Worm (Caenorhabditis elegans) whole organism, L3 larva: ENCODE results near the gene ugt-20.
"Not testable (repeated sequence)": the region's sequence is repeated elsewhere in the genome, so short reads cannot be mapped to it uniquely, and the experiment has no call there.

Experiments used
- ceh-16 ChIP-seq: sonication (generic microtip); optimal IDR thresholded peaks from 2 replicates; lab custom pipeline; 2017; ENCODE audit warnings: missing biosample characterization, missing genetic modification characterization
- ceh-28 ChIP-seq: fragments of 150-350 bp; optimal IDR thresholded peaks from 2 replicates; lab custom pipeline; 2014; ENCODE audit warnings: missing biosample characterization, missing genetic modification reagents, missing genetic modification characterization
- ceh-9 ChIP-seq: sonication (generic microtip); optimal IDR thresholded peaks from 2 replicates; lab custom pipeline; 2018; ENCODE audit warnings: missing biosample characterization, missing genetic modification characterization
- daf-12 ChIP-seq: fragments of 150-350 bp; optimal IDR thresholded peaks from 2 replicates; lab custom pipeline; 2014; ENCODE audit warnings: missing biosample characterization, missing genetic modification reagents, missing genetic modification characterization
- egl-27 ChIP-seq: sonication (generic microtip); optimal IDR thresholded peaks from 4 replicates; lab custom pipeline; 2017; ENCODE audit warnings: missing biosample characterization, missing genetic modification reagents, missing genetic modification characterization
- elt-1 ChIP-seq: fragments of 150-350 bp; optimal IDR thresholded peaks from 2 replicates; lab custom pipeline; 2014; ENCODE audit warnings: missing biosample characterization, missing genetic modification characterization
- fkh-10 ChIP-seq: sonication (generic microtip); optimal IDR thresholded peaks from 2 replicates; lab custom pipeline; 2017; ENCODE audit warnings: missing biosample characterization, missing genetic modification reagents, missing genetic modification characterization
- fos-1 ChIP-seq: fragments of 150-350 bp; optimal IDR thresholded peaks from 2 replicates; lab custom pipeline; 2014; ENCODE audit warnings: missing biosample characterization, missing genetic modification characterization
- hmg-11 ChIP-seq: sonication (generic microtip); optimal IDR thresholded peaks from 2 replicates; lab custom pipeline; 2016; ENCODE audit warnings: missing genetic modification characterization, missing compliant biosample characterization
- mdl-1 ChIP-seq: fragments of 150-350 bp; optimal IDR thresholded peaks from 2 replicates; lab custom pipeline; 2014; ENCODE audit warnings: missing biosample characterization, missing genetic modification characterization
- nhr-12 ChIP-seq: fragments of 150-350 bp; optimal IDR thresholded peaks from 2 replicates; lab custom pipeline; 2014; ENCODE audit warnings: missing biosample characterization, missing genetic modification characterization
- nhr-25 ChIP-seq: sonication (generic microtip); optimal IDR thresholded peaks from 2 replicates; lab custom pipeline; 2017; ENCODE audit warnings: missing biosample characterization, missing genetic modification characterization
- nhr-67 ChIP-seq: fragments of 150-350 bp; optimal IDR thresholded peaks from 2 replicates; lab custom pipeline; 2014; ENCODE audit warnings: missing biosample characterization, missing genetic modification characterization
- nhr-76 ChIP-seq: fragments of 150-350 bp; sonication (generic microtip); optimal IDR thresholded peaks from 5 replicates; lab custom pipeline; 2014; ENCODE audit warnings: missing biosample characterization, missing genetic modification characterization
- nhr-77 ChIP-seq: fragments of 150-350 bp; optimal IDR thresholded peaks from 2 replicates; lab custom pipeline; 2014; ENCODE audit warnings: missing biosample characterization, missing genetic modification characterization
- sea-2 ChIP-seq: fragments of 150-350 bp; sonication (generic microtip); optimal IDR thresholded peaks from 4 replicates; lab custom pipeline; 2014; ENCODE audit warnings: missing biosample characterization, missing genetic modification reagents, missing genetic modification characterization
- skn-1 ChIP-seq: fragments of 150-350 bp; optimal IDR thresholded peaks from 2 replicates; lab custom pipeline; 2014; ENCODE audit warnings: missing biosample characterization, missing genetic modification characterization
- unc-39 ChIP-seq: sonication (generic microtip); optimal IDR thresholded peaks from 4 replicates; lab custom pipeline; 2017; ENCODE audit warnings: missing biosample characterization, missing genetic modification characterization
- ztf-4 ChIP-seq: fragments of 150-350 bp; optimal IDR thresholded peaks from 2 replicates; lab custom pipeline; 2014; ENCODE audit warnings: missing biosample characterization, missing genetic modification characterization

The ugt-20 gene

DNA sequence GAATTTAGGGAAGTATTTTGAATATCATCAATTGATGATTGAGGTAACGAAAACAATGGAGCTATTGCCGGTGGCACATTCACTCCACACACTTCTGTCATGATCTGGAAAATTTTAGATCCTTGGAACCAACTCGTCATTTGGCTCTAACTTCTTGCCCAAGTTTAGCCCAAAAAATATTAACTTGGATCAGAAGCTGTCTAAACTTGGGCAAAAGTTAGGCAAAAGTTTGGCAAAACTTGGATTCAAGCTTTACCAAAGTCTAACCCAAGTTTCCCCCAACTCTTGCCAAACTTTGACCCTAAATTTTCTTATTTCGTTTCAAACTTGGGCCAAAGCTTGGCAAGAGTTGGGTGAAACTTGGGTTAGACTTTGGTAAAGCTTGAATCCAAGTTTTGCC lies 49.9 kb downstream of the ugt-20 start, which contains the start of gene pqn-22:
TSS of gene pqn-22 (minus strand) at position 101 of the 400 bp plus-strand sequence.
- TF ChIP-seq mdl-1, unc-39, nhr-25 (tag; lab: Kevin White, UChicago): not testable (repeated sequence)

DNA sequence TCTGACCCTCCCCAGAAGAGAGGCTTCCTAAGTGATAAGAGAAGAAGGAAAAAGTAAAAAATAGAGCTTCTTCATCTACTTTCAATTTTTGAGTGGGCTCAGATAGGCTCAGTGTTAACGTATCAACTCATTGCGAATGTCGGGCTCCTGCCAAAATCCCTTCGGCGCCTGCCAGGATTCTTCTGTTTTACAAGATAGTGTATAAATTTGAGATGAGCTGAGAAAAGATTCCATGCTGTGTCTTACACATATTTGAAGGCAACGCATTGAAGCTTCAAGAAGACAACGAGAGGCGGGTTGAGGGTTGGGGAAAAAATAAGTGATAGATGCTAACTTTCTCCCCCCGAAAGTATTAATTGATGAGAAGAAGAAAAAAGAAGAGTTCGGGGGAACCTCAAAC lies 51.0 kb downstream of the ugt-20 start:
- TF ChIP-seq ztf-4, result no peak
- TF ChIP-seq sea-2, result no peak
- no peak for TF ChIP-seq ceh-9 (tag; lab: Kevin White, UChicago)
- no peak for TF ChIP-seq ceh-28
- TF ChIP-seq nhr-25 (tag; lab: Kevin White, UChicago), result no peak
- no peak for TF ChIP-seq nhr-77 (tag; lab: Kevin White, UChicago)
- TF ChIP-seq daf-12 (tag; lab: Kevin White, UChicago), result no peak
- TF ChIP-seq nhr-67 (tag; lab: Kevin White, UChicago), result no peak
- TF ChIP-seq nhr-76 (tag; lab: Kevin White, UChicago), result no peak
- no peak for TF ChIP-seq nhr-12 (tag; lab: Kevin White, UChicago)
- no peak for TF ChIP-seq ceh-16
- no peak for TF ChIP-seq hmg-11 (tag; lab: Kevin White, UChicago)
- TF ChIP-seq mdl-1 (tag; lab: Kevin White, UChicago), result no peak
- TF ChIP-seq skn-1 (tag; lab: Kevin White, UChicago), result no peak
- TF ChIP-seq fkh-10 (GFP tag; lab: Kevin White, UChicago), result no peak
- TF ChIP-seq elt-1, result no peak
- no peak for TF ChIP-seq fos-1 (tag; lab: Kevin White, UChicago)
- TF ChIP-seq egl-27 (tag; lab: Kevin White, UChicago), result no peak
- TF ChIP-seq, all 47 proteins: peak for 0
